Fruit fly (Drosophila melanogaster) Kc167 (cell line): ENCODE data around the gene CG34268.

Experiments
- Myc ChIP-seq: fragments of >200 bp; optimal IDR thresholded peaks from 2 replicates; lab custom pipeline; 2017; ENCODE audit warnings: missing external identifiers
- Sin3A ChIP-seq: fragments of >200 bp; optimal IDR thresholded peaks from 2 replicates; lab custom pipeline; 2018; ENCODE audit warnings: missing external identifiers
- h ChIP-seq: fragments of >200 bp; optimal IDR thresholded peaks from 3 replicates; lab custom pipeline; 2018; ENCODE audit warnings: missing external identifiers
- insv ChIP-seq: fragments of >200 bp; optimal IDR thresholded peaks from 3 replicates; lab custom pipeline; 2018; ENCODE audit warnings: missing external identifiers
- psq ChIP-seq: fragments of >200 bp; optimal IDR thresholded peaks from 2 replicates; lab custom pipeline; 2017; ENCODE audit warnings: missing external identifiers
- ttk ChIP-seq: sonication (Bioruptor generic); optimal IDR thresholded peaks from 2 replicates; lab custom pipeline; 2017; ENCODE audit warnings: missing external identifiers

DNA sequence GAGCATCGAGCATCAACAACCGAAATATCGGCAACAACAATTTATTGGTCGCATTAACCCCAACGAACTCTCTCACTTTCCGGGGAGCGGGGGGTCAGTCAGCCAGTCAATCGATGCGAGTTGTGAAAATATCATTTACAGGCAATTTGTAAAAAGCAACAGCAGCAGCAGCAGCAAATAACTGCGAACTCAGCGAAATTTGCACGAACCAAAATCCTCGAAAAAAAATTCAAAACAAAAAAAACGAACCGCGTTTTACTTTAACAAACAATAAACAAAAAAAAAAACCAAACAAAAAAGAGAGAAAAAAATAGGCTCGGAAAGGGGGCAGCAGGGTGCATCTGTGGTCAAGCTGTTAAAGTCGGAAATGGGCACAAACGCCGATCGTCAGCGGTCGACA, 14.8 kb downstream of the CG34268 start:
- TF ChIP-seq psq = no peak
- TF ChIP-seq insv (lab: Kevin White, UChicago) = no peak
- TF ChIP-seq ttk (lab: Kevin White, UChicago) = no peak
- TF ChIP-seq Myc (lab: Kevin White, UChicago) = no peak
- no peak for TF ChIP-seq h (lab: Kevin White, UChicago)
- no peak for TF ChIP-seq Sin3A (lab: Kevin White, UChicago)
